Worm (Caenorhabditis elegans) whole organism, L4 larva: ENCODE results near the gene F11C1.7.
A peak's percentile ranks its signal among the peaks of the same experiment; 100 is the strongest.

ENCODE experiments used
- F10B5.3 ChIP-seq: sonication (generic microtip); optimal IDR thresholded peaks from 2 replicates; lab custom pipeline; 2016; ENCODE audit warnings: mild to moderate bottlenecking, missing genetic modification characterization, missing compliant biosample characterization
- F26F4.8 ChIP-seq: fragments of 200-800 bp; sonication (Bioruptor generic); conservative IDR thresholded peaks from 2 replicates; pipeline ENCODE4 v1.3.6; 2022; ENCODE audit warnings: missing genetic modification characterization, missing compliant biosample characterization
- F37D6.2 ChIP-seq: sonication (generic microtip); optimal IDR thresholded peaks from 2 replicates; lab custom pipeline; 2016; ENCODE audit warnings: mild to moderate bottlenecking, missing genetic modification characterization, missing compliant biosample characterization
- F44E2.7 ChIP-seq: fragments of 200-800 bp; sonication (Bioruptor generic); IDR thresholded peaks from 2 replicates; pipeline ENCODE4 v2.1.2; 2022; ENCODE audit warnings: missing genetic modification characterization, missing compliant biosample characterization
- Y48G9A.11 ChIP-seq: fragments of 200-800 bp; sonication (Bioruptor generic); IDR thresholded peaks from 2 replicates; pipeline ENCODE4 v1.3.6; 2022; ENCODE audit warnings: missing genetic modification reagents, missing genetic modification characterization, missing compliant biosample characterization
- Y5F2A.4 ChIP-seq: fragments of 200-800 bp; sonication (Bioruptor generic); optimal IDR thresholded peaks from 2 replicates; lab custom pipeline; 2018; ENCODE audit warnings: mild to moderate bottlenecking, missing genetic modification characterization, missing compliant biosample characterization
- Y75B8A.6 ChIP-seq: fragments of 200-800 bp; sonication (Bioruptor generic); IDR thresholded peaks from 2 replicates; pipeline ENCODE4 v1.3.6; 2022; ENCODE audit warnings: missing genetic modification reagents, missing genetic modification characterization, missing compliant biosample characterization
- ZK337.2 ChIP-seq: fragments of 200-800 bp; sonication (Bioruptor generic); IDR thresholded peaks from 2 replicates; pipeline ENCODE4 v1.3.6; 2022; ENCODE audit warnings: missing genetic modification reagents, missing genetic modification characterization, missing compliant biosample characterization
- aha-1 ChIP-seq: fragments of 150-350 bp; peaks from one replicate; lab custom pipeline; 2014; ENCODE audit warnings: missing biosample characterization, missing genetic modification characterization
- aly-2 ChIP-seq: sonication (generic microtip); optimal IDR thresholded peaks from 2 replicates; lab custom pipeline; 2018; ENCODE audit warnings: missing biosample characterization, missing genetic modification characterization
- arid-1 ChIP-seq: fragments of 200-800 bp; sonication (Bioruptor generic); conservative IDR thresholded peaks from 2 replicates; pipeline ENCODE4 v1.3.6; 2022; ENCODE audit warnings: missing genetic modification reagents, missing genetic modification characterization, missing compliant biosample characterization
- ceh-32 ChIP-seq: sonication (generic microtip); optimal IDR thresholded peaks from 2 replicates; lab custom pipeline; 2016; ENCODE audit warnings: mild to moderate bottlenecking, missing genetic modification characterization, missing compliant biosample characterization; ENCODE audit not compliant: poor library complexity
- ceh-82 ChIP-seq: sonication (generic microtip); optimal IDR thresholded peaks from 2 replicates; lab custom pipeline; 2017; ENCODE audit warnings: missing biosample characterization, missing genetic modification characterization
- ces-1 ChIP-seq: fragments of 150-350 bp; sonication (generic microtip); optimal IDR thresholded peaks from 4 replicates; lab custom pipeline; 2014; ENCODE audit warnings: missing biosample characterization, missing genetic modification reagents, missing genetic modification characterization
- cey-2 ChIP-seq: sonication (generic microtip); optimal IDR thresholded peaks from 3 replicates; lab custom pipeline; 2017; ENCODE audit warnings: missing genetic modification characterization, mild to moderate bottlenecking, missing compliant biosample characterization, antibody characterized with exemption, borderline replicate concordance; ENCODE audit not compliant: insufficient read depth
- ctbp-1 ChIP-seq: fragments of 200-800 bp; sonication (Bioruptor generic); IDR thresholded peaks from 2 replicates; pipeline ENCODE4 v1.3.6; 2022; ENCODE audit warnings: missing genetic modification reagents, missing genetic modification characterization, missing compliant biosample characterization
- daf-16 ChIP-seq, 3 experiments: sonication (generic microtip); optimal IDR thresholded peaks; 2 replicates each; lab custom pipeline; 2016 to 2017; ENCODE audit warnings: missing genetic modification characterization in 3 of 3, missing genetic modification reagents in 3 of 3, mild to moderate bottlenecking in 2 of 3, missing compliant biosample characterization in 2 of 3, missing biosample characterization in 1 of 3, moderate library complexity in 1 of 3
- daf-19 ChIP-seq: fragments of 200-800 bp; sonication (Bioruptor generic); conservative IDR thresholded peaks from 2 replicates; pipeline ENCODE4 v1.3.6; 2022; ENCODE audit warnings: missing genetic modification characterization, missing compliant biosample characterization
- daf-8 ChIP-seq: fragments of 200-800 bp; sonication (Bioruptor generic); IDR thresholded peaks from 2 replicates; pipeline ENCODE4 v1.3.6; 2022; ENCODE audit warnings: missing genetic modification characterization, missing compliant biosample characterization
- dmd-6 ChIP-seq: fragments of 200-800 bp; sonication (Bioruptor generic); IDR thresholded peaks from 2 replicates; pipeline ENCODE4 v1.3.6; 2022; ENCODE audit warnings: missing genetic modification reagents, missing genetic modification characterization, missing compliant biosample characterization
- duxl-1 ChIP-seq: sonication (generic microtip); optimal IDR thresholded peaks from 2 replicates; lab custom pipeline; 2016; ENCODE audit warnings: mild to moderate bottlenecking, missing genetic modification characterization, moderate library complexity, missing compliant biosample characterization; ENCODE audit not compliant: poor library complexity
- dve-1 ChIP-seq: sonication (generic microtip); optimal IDR thresholded peaks from 2 replicates; lab custom pipeline; 2017; ENCODE audit warnings: antibody characterized with exemption, mild to moderate bottlenecking, missing genetic modification characterization, missing compliant biosample characterization; ENCODE audit not compliant: insufficient read depth
- fkh-10 ChIP-seq: fragments of 150-350 bp; optimal IDR thresholded peaks from 2 replicates; lab custom pipeline; 2014; ENCODE audit warnings: missing biosample characterization, missing genetic modification reagents, missing genetic modification characterization
- gei-8 ChIP-seq: fragments of 200-800 bp; sonication (Bioruptor generic); optimal IDR thresholded peaks from 2 replicates; lab custom pipeline; 2018; ENCODE audit warnings: mild to moderate bottlenecking, missing genetic modification characterization, missing compliant biosample characterization
- hlh-11 ChIP-seq: fragments of 200-800 bp; sonication (Bioruptor generic); optimal IDR thresholded peaks from 2 replicates; lab custom pipeline; 2018; ENCODE audit warnings: mild to moderate bottlenecking, missing genetic modification characterization, missing compliant biosample characterization
- hmg-1.1 ChIP-seq: fragments of 200-800 bp; sonication (Bioruptor generic); IDR thresholded peaks from 2 replicates; pipeline ENCODE4 v1.3.6; 2022; ENCODE audit warnings: missing genetic modification reagents, missing genetic modification characterization, missing compliant biosample characterization
- lim-7 ChIP-seq: fragments of 200-800 bp; sonication (Bioruptor generic); IDR thresholded peaks from 2 replicates; pipeline ENCODE4 v1.3.6; 2022; ENCODE audit warnings: missing genetic modification characterization, missing compliant biosample characterization
- lin-1 ChIP-seq: fragments of 200-800 bp; sonication (Bioruptor generic); IDR thresholded peaks from 2 replicates; pipeline ENCODE4 v1.3.6; 2022; ENCODE audit warnings: missing genetic modification reagents, missing genetic modification characterization, missing compliant biosample characterization
- lin-15B ChIP-seq: fragments of 150-350 bp; sonication (generic microtip); optimal IDR thresholded peaks from 3 replicates; lab custom pipeline; 2014; ENCODE audit warnings: missing biosample characterization, missing genetic modification characterization
- lin-29 ChIP-seq: fragments of 200-800 bp; sonication (Bioruptor generic); IDR thresholded peaks from 2 replicates; pipeline ENCODE4 v1.3.6; 2022; ENCODE audit warnings: missing genetic modification reagents, missing genetic modification characterization, missing compliant biosample characterization
- lin-38 ChIP-seq: fragments of 200-800 bp; sonication (Bioruptor generic); IDR thresholded peaks from 2 replicates; pipeline ENCODE4 v1.3.6; 2022; ENCODE audit warnings: missing genetic modification reagents, missing genetic modification characterization, missing compliant biosample characterization
- lsy-2 ChIP-seq, 2 experiments: fragments of 150-350 bp in 1 of 2; sonication (generic microtip) in 1 of 2; optimal IDR thresholded peaks; 2 replicates each; lab custom pipeline; 2014 to 2017; ENCODE audit warnings: missing biosample characterization in 2 of 2, missing genetic modification characterization in 2 of 2
- mdt-29 ChIP-seq: fragments of 200-800 bp; sonication (Bioruptor generic); IDR thresholded peaks from 2 replicates; pipeline ENCODE4 v1.3.6; 2022; ENCODE audit warnings: missing genetic modification reagents, missing genetic modification characterization, missing compliant biosample characterization
- mep-1 ChIP-seq: fragments of 150-350 bp; sonication (generic microtip); optimal IDR thresholded peaks from 3 replicates; lab custom pipeline; 2014; ENCODE audit warnings: missing biosample characterization, missing genetic modification characterization
- mxl-2 ChIP-seq: fragments of 200-800 bp; sonication (Bioruptor generic); conservative IDR thresholded peaks from 2 replicates; pipeline ENCODE4 v1.3.6; 2022; ENCODE audit warnings: missing genetic modification reagents, missing genetic modification characterization, missing compliant biosample characterization
- nhr-10 ChIP-seq: fragments of 150-350 bp; optimal IDR thresholded peaks from 2 replicates; lab custom pipeline; 2014; ENCODE audit warnings: missing biosample characterization, missing genetic modification characterization
- nhr-28 ChIP-seq: fragments of 150-350 bp; optimal IDR thresholded peaks from 2 replicates; lab custom pipeline; 2014; ENCODE audit warnings: missing biosample characterization, missing genetic modification characterization
- nhr-76 ChIP-seq: fragments of 150-350 bp; optimal IDR thresholded peaks from 2 replicates; lab custom pipeline; 2014; ENCODE audit warnings: missing biosample characterization, missing genetic modification characterization
- pha-4 ChIP-seq, 2 experiments: fragments of 150-350 bp in 1 of 2; fragments of 200-800 bp in 1 of 2; sonication (Bioruptor generic) in 1 of 2; IDR thresholded peaks in 1 of 2; optimal IDR thresholded peaks in 1 of 2; 2 replicates each; pipeline versions ENCODE4 v1.3.6 to Lab custom; 2014 to 2022; ENCODE audit warnings: missing genetic modification characterization in 2 of 2, missing genetic modification reagents in 2 of 2, missing biosample characterization in 1 of 2, missing compliant biosample characterization in 1 of 2
- php-3 ChIP-seq: fragments of 200-800 bp; sonication (Bioruptor generic); IDR thresholded peaks from 2 replicates; pipeline ENCODE4 v1.3.6; 2022; ENCODE audit warnings: missing genetic modification reagents, missing genetic modification characterization, missing compliant biosample characterization
- sdz-12 ChIP-seq: fragments of 200-800 bp; sonication (Bioruptor generic); optimal IDR thresholded peaks from 2 replicates; lab custom pipeline; 2018; ENCODE audit warnings: mild to moderate bottlenecking, missing genetic modification characterization, missing compliant biosample characterization
- tag-97 ChIP-seq: fragments of 200-800 bp; sonication (Bioruptor generic); IDR thresholded peaks from 2 replicates; pipeline ENCODE4 v1.3.6; 2022; ENCODE audit warnings: missing genetic modification characterization, missing compliant biosample characterization
- tra-1 ChIP-seq: fragments of 200-800 bp; sonication (Bioruptor generic); IDR thresholded peaks from 2 replicates; pipeline ENCODE4 v1.3.6; 2022; ENCODE audit warnings: missing genetic modification reagents, missing genetic modification characterization, missing compliant biosample characterization
- unc-130 ChIP-seq: sonication (generic microtip); optimal IDR thresholded peaks from 2 replicates; lab custom pipeline; 2016; ENCODE audit warnings: missing genetic modification reagents, missing genetic modification characterization, missing compliant biosample characterization
- vab-7 ChIP-seq: fragments of 200-800 bp; sonication (Bioruptor generic); IDR thresholded peaks from 2 replicates; pipeline ENCODE4 v1.3.6; 2022; ENCODE audit warnings: missing genetic modification reagents, missing genetic modification characterization, missing compliant biosample characterization
- zfp-3 ChIP-seq: fragments of 200-800 bp; sonication (Bioruptor generic); conservative IDR thresholded peaks from 2 replicates; pipeline ENCODE4 v1.3.6; 2022; ENCODE audit warnings: missing genetic modification reagents, missing genetic modification characterization, missing compliant biosample characterization
- zip-11 ChIP-seq: fragments of 200-800 bp; sonication (Bioruptor generic); IDR thresholded peaks from 2 replicates; pipeline ENCODE4 v1.3.6; 2022; ENCODE audit warnings: missing genetic modification characterization, missing compliant biosample characterization
- ztf-11 ChIP-seq: fragments of 150-350 bp; optimal IDR thresholded peaks from 2 replicates; lab custom pipeline; 2014; ENCODE audit warnings: missing biosample characterization, missing genetic modification characterization
- ztf-7 ChIP-seq: fragments of 150-350 bp; optimal IDR thresholded peaks from 2 replicates; lab custom pipeline; 2014; ENCODE audit warnings: missing biosample characterization, missing genetic modification characterization

The F11C1.7 gene

DNA sequence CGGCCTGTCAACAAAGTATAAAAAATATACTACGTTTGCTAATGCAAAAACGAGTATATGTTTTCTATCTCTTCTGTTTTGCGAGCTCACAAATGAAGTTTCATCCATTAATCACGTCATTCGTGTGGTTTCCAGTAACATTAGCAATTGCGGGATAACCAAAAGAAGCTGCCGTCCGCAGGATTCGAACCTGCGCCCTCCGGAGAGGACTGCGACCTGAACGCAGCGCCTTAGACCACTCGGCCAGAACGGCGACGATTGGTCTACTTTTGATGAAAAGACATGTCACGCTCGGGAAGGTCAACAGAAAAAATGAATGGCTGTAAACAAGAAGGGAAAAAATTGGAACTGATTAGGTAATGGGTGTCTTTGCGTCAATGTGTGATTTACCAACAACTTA is 49.6 kb downstream of the F11C1.7 start (continued):
- peak; percentile 74 for TF ChIP-seq lim-7 (GFP tag; lab: Robert Waterston, UW)
- peak; percentile 70; the same call in 1 of the 2 replicates for TF ChIP-seq tra-1 (GFP tag; lab: Robert Waterston, UW)
- TF ChIP-seq mxl-2 (GFP tag; lab: Robert Waterston, UW) = no peak
- TF ChIP-seq lin-38 (GFP tag; lab: Robert Waterston, UW) = no peak
- TF ChIP-seq Y5F2A.4 = no peak
- no peak for TF ChIP-seq sdz-12 (GFP tag; lab: Kevin White, UChicago)
- no peak for TF ChIP-seq ceh-32 (tag; lab: Kevin White, UChicago)
- TF ChIP-seq zip-11 (GFP tag; lab: Robert Waterston, UW) = no peak
- TF ChIP-seq F44E2.7 = no peak
- TF ChIP-seq daf-19 = no peak
- TF ChIP-seq F10B5.3 (tag; lab: Kevin White, UChicago) = no peak
- TF ChIP-seq mdt-29 = no peak
- peak; percentile 86 for TF ChIP-seq aha-1 (tag; lab: Kevin White, UChicago)
- TF ChIP-seq ces-1 = no peak
- no peak for TF ChIP-seq aly-2
- no peak for TF ChIP-seq tag-97 (GFP tag; lab: Robert Waterston, UW)
- peak; percentile 44; the same call in 1 of the 2 replicates for TF ChIP-seq ZK337.2 (GFP tag; lab: Robert Waterston, UW)
- no peak for TF ChIP-seq lin-15B (tag; lab: Kevin White, UChicago)
- TF ChIP-seq zfp-3 (GFP tag; lab: Robert Waterston, UW) = 0 out of 2 replicates have a peak, but pooled peaks have one; percentile 43
- no peak for TF ChIP-seq gei-8 (GFP tag; lab: Kevin White, UChicago)
- TF ChIP-seq pha-4 (GFP tag; IDR thresholded peaks at IDR 0.05; lab: Robert Waterston, UW) = peak; percentile 69; the same call in 1 of the 2 replicates
- no peak for TF ChIP-seq pha-4 (tag; optimal IDR thresholded peaks at IDR 0.05; lab: Kevin White, UChicago)
- peak; percentile 67 to 89 for TF ChIP-seq daf-16 (GFP tag; optimal IDR thresholded peaks at IDR 0.05; lab: Kevin White, UChicago)
- peak; percentile 96 for TF ChIP-seq daf-16 (tag; optimal IDR thresholded peaks at IDR 0.05; lab: Kevin White, UChicago)
- no peak for TF ChIP-seq nhr-76 (tag; lab: Kevin White, UChicago)
- TF ChIP-seq vab-7 (GFP tag; lab: Robert Waterston, UW) = peak; percentile 71
- TF ChIP-seq cey-2 (tag; lab: Kevin White, UChicago) = no peak
- peak; percentile 78; the same call in 1 of the 2 replicates for TF ChIP-seq Y48G9A.11 (GFP tag; lab: Robert Waterston, UW)
- peak; percentile 79; the same call in 1 of the 2 replicates for TF ChIP-seq F26F4.8 (GFP tag; lab: Robert Waterston, UW)
- TF ChIP-seq fkh-10 (GFP tag; lab: Kevin White, UChicago) = no peak
- TF ChIP-seq php-3 (GFP tag; lab: Robert Waterston, UW) = peak; percentile 71
- 0 out of 2 replicates have a peak, but pooled peaks have one; percentile 32 for TF ChIP-seq ctbp-1
- TF ChIP-seq arid-1 (GFP tag; lab: Robert Waterston, UW) = peak; percentile 83
- no peak for TF ChIP-seq lin-29
- peak in 1 of 2 experiments; percentile 26 for TF ChIP-seq lsy-2 (tag; optimal IDR thresholded peaks at IDR 0.05; lab: Kevin White, UChicago)
- TF ChIP-seq lin-1 (GFP tag; lab: Robert Waterston, UW) = peak; percentile 59; the same call in 1 of the 2 replicates
- TF ChIP-seq hlh-11 (tag; lab: Kevin White, UChicago) = no peak
- TF ChIP-seq ztf-7 (tag; lab: Kevin White, UChicago) = peak; percentile 43
- TF ChIP-seq F37D6.2 (tag; lab: Kevin White, UChicago) = no peak
- TF ChIP-seq unc-130 (GFP tag; lab: Kevin White, UChicago) = peak; percentile 45
- peak; percentile 70 for TF ChIP-seq dmd-6 (GFP tag; lab: Robert Waterston, UW)
- peak; percentile 57; the same call in 1 of the 2 replicates for TF ChIP-seq hmg-1.1
- TF ChIP-seq dve-1 (tag; lab: Kevin White, UChicago) = peak; percentile 83
- TF ChIP-seq mep-1 (tag; lab: Kevin White, UChicago) = peak; percentile 60
- peak; percentile 27 for TF ChIP-seq nhr-28 (tag; lab: Kevin White, UChicago)
- TF ChIP-seq Y75B8A.6 = peak; percentile 58; the same call in 1 of the 2 replicates
- TF ChIP-seq ztf-11 (tag; lab: Kevin White, UChicago) = no peak
- TF ChIP-seq ceh-82 (tag; lab: Kevin White, UChicago) = no peak
- TF ChIP-seq duxl-1 (tag; lab: Kevin White, UChicago) = peak; percentile 11
- no peak for TF ChIP-seq daf-8 (GFP tag; lab: Robert Waterston, UW)
- TF ChIP-seq nhr-10 (tag; lab: Kevin White, UChicago) = no peak
